Worm (Caenorhabditis elegans) whole organism, L1 larva: ENCODE measurements around the gene enpp-1.

Experiments used
- C16A3.4 ChIP-seq: fragments of 150-350 bp; optimal IDR thresholded peaks from 2 replicates; lab custom pipeline; 2014; ENCODE audit warnings: missing biosample characterization, missing genetic modification characterization
- C34B4.2 ChIP-seq: sonication (generic microtip); optimal IDR thresholded peaks from 2 replicates; lab custom pipeline; 2017; ENCODE audit warnings: mild to moderate bottlenecking, missing genetic modification characterization, missing compliant biosample characterization
- F16B12.6 ChIP-seq: fragments of 150-350 bp; optimal IDR thresholded peaks from 2 replicates; lab custom pipeline; 2014; ENCODE audit warnings: missing biosample characterization, missing genetic modification characterization
- Y116A8C.19 ChIP-seq: sonication (generic microtip); optimal IDR thresholded peaks from 2 replicates; lab custom pipeline; 2016; ENCODE audit warnings: missing compliant biosample characterization, missing genetic modification characterization, borderline replicate concordance
- aha-1 ChIP-seq: fragments of 150-350 bp; optimal IDR thresholded peaks from 2 replicates; lab custom pipeline; 2014; ENCODE audit warnings: missing biosample characterization, missing genetic modification characterization
- ama-1 ChIP-seq: fragments of 150-350 bp; optimal IDR thresholded peaks from 2 replicates; lab custom pipeline; 2014
- blmp-1 ChIP-seq: fragments of 150-350 bp; optimal IDR thresholded peaks from 2 replicates; lab custom pipeline; 2014; ENCODE audit warnings: missing biosample characterization, missing genetic modification characterization
- ceh-63 ChIP-seq: fragments of 200-800 bp; sonication (Bioruptor generic); optimal IDR thresholded peaks from 2 replicates; lab custom pipeline; 2018; ENCODE audit warnings: mild to moderate bottlenecking, missing genetic modification characterization, missing compliant biosample characterization
- ceh-82 ChIP-seq, 3 experiments: fragments of 150-350 bp in 1 of 3; sonication (generic microtip) in 2 of 3; optimal IDR thresholded peaks; 2 replicates each; lab custom pipeline; 2014 to 2017; ENCODE audit warnings: missing biosample characterization in 3 of 3, missing genetic modification characterization in 3 of 3
- dpl-1 ChIP-seq, 3 experiments: fragments of 150-350 bp in 2 of 3; sonication (generic microtip) in 1 of 3; optimal IDR thresholded peaks; 2 replicates each; lab custom pipeline; 2014 to 2017; ENCODE audit warnings: missing biosample characterization in 3 of 3, missing genetic modification characterization in 3 of 3, missing genetic modification reagents in 3 of 3
- efl-3 ChIP-seq: fragments of 200-800 bp; sonication (Bioruptor generic); optimal IDR thresholded peaks from 2 replicates; lab custom pipeline; 2018; ENCODE audit warnings: mild to moderate bottlenecking, missing genetic modification characterization, missing compliant biosample characterization
- egl-27 ChIP-seq, 2 experiments: fragments of 150-350 bp in 1 of 2; sonication (generic microtip); optimal IDR thresholded peaks; 3 replicates each; lab custom pipeline; 2017 to 2018; ENCODE audit warnings: missing biosample characterization in 2 of 2, missing genetic modification characterization in 2 of 2, missing genetic modification reagents in 2 of 2
- elt-3 ChIP-seq, 6 experiments: fragments of 150-350 bp in 1 of 6; sonication (generic microtip); optimal IDR thresholded peaks; 2 replicates each; lab custom pipeline; 2017 to 2018; ENCODE audit warnings: missing biosample characterization in 6 of 6, missing genetic modification characterization in 6 of 6, inconsistent platforms in 1 of 6
- fkh-10 ChIP-seq: sonication (generic microtip); optimal IDR thresholded peaks from 2 replicates; lab custom pipeline; 2017; ENCODE audit warnings: missing biosample characterization, missing genetic modification reagents, missing genetic modification characterization
- fkh-4 ChIP-seq: sonication (generic microtip); optimal IDR thresholded peaks from 2 replicates; lab custom pipeline; 2016; ENCODE audit warnings: missing compliant biosample characterization, missing genetic modification characterization, borderline replicate concordance
- fos-1 ChIP-seq: fragments of 150-350 bp; optimal IDR thresholded peaks from 2 replicates; lab custom pipeline; 2014; ENCODE audit warnings: missing biosample characterization, missing genetic modification characterization
- irx-1 ChIP-seq: sonication (generic microtip); optimal IDR thresholded peaks from 2 replicates; lab custom pipeline; 2016; ENCODE audit warnings: missing genetic modification characterization, missing compliant biosample characterization
- jun-1 ChIP-seq: fragments of 150-350 bp; optimal IDR thresholded peaks from 2 replicates; lab custom pipeline; 2014; ENCODE audit warnings: missing biosample characterization, missing genetic modification reagents, missing genetic modification characterization
- lin-13 ChIP-seq: fragments of 150-350 bp; optimal IDR thresholded peaks from 2 replicates; lab custom pipeline; 2014; ENCODE audit warnings: missing biosample characterization, missing genetic modification reagents, missing genetic modification characterization
- lin-35 ChIP-seq, 2 experiments: fragments of 150-350 bp; optimal IDR thresholded peaks; 2 replicates each; lab custom pipeline; 2014; ENCODE audit warnings: missing biosample characterization in 2 of 2, missing genetic modification characterization in 2 of 2, missing genetic modification reagents in 2 of 2
- lin-39 ChIP-seq: fragments of 150-350 bp; optimal IDR thresholded peaks from 2 replicates; lab custom pipeline; 2014; ENCODE audit warnings: missing biosample characterization, missing genetic modification reagents, missing genetic modification characterization
- lsy-2 ChIP-seq, 2 experiments: fragments of 150-350 bp; optimal IDR thresholded peaks; 2 replicates each; lab custom pipeline; 2014; ENCODE audit warnings: missing biosample characterization in 2 of 2, missing genetic modification characterization in 2 of 2
- mdl-1 ChIP-seq, 2 experiments: fragments of 150-350 bp; optimal IDR thresholded peaks; 2 replicates each; lab custom pipeline; 2014 to 2017; ENCODE audit warnings: missing biosample characterization in 2 of 2, missing genetic modification characterization in 2 of 2, inconsistent platforms in 1 of 2
- mep-1 ChIP-seq: fragments of 150-350 bp; optimal IDR thresholded peaks from 2 replicates; lab custom pipeline; 2014; ENCODE audit warnings: missing biosample characterization, missing genetic modification characterization
- nhr-237 ChIP-seq: fragments of 150-350 bp; optimal IDR thresholded peaks from 2 replicates; lab custom pipeline; 2014; ENCODE audit warnings: missing biosample characterization, missing genetic modification characterization
- nhr-28 ChIP-seq: fragments of 150-350 bp; optimal IDR thresholded peaks from 2 replicates; lab custom pipeline; 2014; ENCODE audit warnings: missing biosample characterization, missing genetic modification characterization
- nhr-47 ChIP-seq: sonication (generic microtip); optimal IDR thresholded peaks from 2 replicates; lab custom pipeline; 2016; ENCODE audit warnings: mild to moderate bottlenecking, missing genetic modification characterization, moderate library complexity, missing compliant biosample characterization
- nhr-71 ChIP-seq: sonication (generic microtip); optimal IDR thresholded peaks from 2 replicates; lab custom pipeline; 2016; ENCODE audit warnings: mild to moderate bottlenecking, missing genetic modification characterization, moderate library complexity, missing compliant biosample characterization
- nhr-77 ChIP-seq: fragments of 150-350 bp; optimal IDR thresholded peaks from 2 replicates; lab custom pipeline; 2014; ENCODE audit warnings: missing biosample characterization, missing genetic modification characterization
- nhr-84 ChIP-seq: sonication (generic microtip); optimal IDR thresholded peaks from 2 replicates; lab custom pipeline; 2017; ENCODE audit warnings: missing biosample characterization, missing genetic modification characterization
- nhr-85 ChIP-seq: sonication (generic microtip); peaks from one replicate; lab custom pipeline; 2016; ENCODE audit warnings: missing genetic modification characterization, inconsistent platforms, missing compliant biosample characterization
- pag-3 ChIP-seq: sonication (generic microtip); optimal IDR thresholded peaks from 2 replicates; lab custom pipeline; 2017; ENCODE audit warnings: missing genetic modification characterization, mild to moderate bottlenecking, missing compliant biosample characterization, antibody characterized with exemption, borderline replicate concordance; ENCODE audit not compliant: insufficient read depth
- pax-3 ChIP-seq: fragments of 200-800 bp; sonication (Bioruptor generic); optimal IDR thresholded peaks from 2 replicates; lab custom pipeline; 2018; ENCODE audit warnings: mild to moderate bottlenecking, missing genetic modification characterization, moderate library complexity, missing compliant biosample characterization
- rnt-1 ChIP-seq: sonication (generic microtip); optimal IDR thresholded peaks from 2 replicates; lab custom pipeline; 2016; ENCODE audit warnings: mild to moderate bottlenecking, missing genetic modification characterization, moderate library complexity, missing compliant biosample characterization
- snpc-4 ChIP-seq: fragments of 150-350 bp; optimal IDR thresholded peaks from 2 replicates; lab custom pipeline; 2014; ENCODE audit warnings: missing biosample characterization, missing genetic modification characterization
- sptf-1 ChIP-seq: fragments of 150-350 bp; optimal IDR thresholded peaks from 2 replicates; lab custom pipeline; 2014; ENCODE audit warnings: missing biosample characterization, missing genetic modification characterization
- swsn-7 ChIP-seq: sonication (generic microtip); optimal IDR thresholded peaks from 2 replicates; lab custom pipeline; 2016; ENCODE audit warnings: missing genetic modification characterization, missing compliant biosample characterization
- tbx-2 ChIP-seq: sonication (generic microtip); optimal IDR thresholded peaks from 2 replicates; lab custom pipeline; 2016; ENCODE audit warnings: missing genetic modification characterization, missing compliant biosample characterization
- tlp-1 ChIP-seq: fragments of 150-350 bp; optimal IDR thresholded peaks from 2 replicates; lab custom pipeline; 2014; ENCODE audit warnings: missing biosample characterization, missing genetic modification characterization
- unc-98 ChIP-seq: fragments of 200-800 bp; sonication (Bioruptor generic); IDR thresholded peaks from 2 replicates; pipeline ENCODE4 v1.3.6; 2022; ENCODE audit warnings: missing genetic modification characterization, missing compliant biosample characterization
- vab-15 ChIP-seq: sonication (generic microtip); optimal IDR thresholded peaks from 2 replicates; lab custom pipeline; 2017; ENCODE audit warnings: missing genotype, mild to moderate bottlenecking, missing genetic modification characterization, missing compliant biosample characterization
- xbp-1 ChIP-seq: sonication (generic microtip); optimal IDR thresholded peaks from 2 replicates; lab custom pipeline; 2016; ENCODE audit warnings: missing genetic modification characterization, missing compliant biosample characterization
- zag-1 ChIP-seq: fragments of 150-350 bp; optimal IDR thresholded peaks from 2 replicates; lab custom pipeline; 2014; ENCODE audit warnings: missing biosample characterization, missing genetic modification characterization
- ztf-4 ChIP-seq: fragments of 150-350 bp; optimal IDR thresholded peaks from 2 replicates; lab custom pipeline; 2014; ENCODE audit warnings: missing biosample characterization, missing genetic modification characterization

Gene enpp-1

DNA sequence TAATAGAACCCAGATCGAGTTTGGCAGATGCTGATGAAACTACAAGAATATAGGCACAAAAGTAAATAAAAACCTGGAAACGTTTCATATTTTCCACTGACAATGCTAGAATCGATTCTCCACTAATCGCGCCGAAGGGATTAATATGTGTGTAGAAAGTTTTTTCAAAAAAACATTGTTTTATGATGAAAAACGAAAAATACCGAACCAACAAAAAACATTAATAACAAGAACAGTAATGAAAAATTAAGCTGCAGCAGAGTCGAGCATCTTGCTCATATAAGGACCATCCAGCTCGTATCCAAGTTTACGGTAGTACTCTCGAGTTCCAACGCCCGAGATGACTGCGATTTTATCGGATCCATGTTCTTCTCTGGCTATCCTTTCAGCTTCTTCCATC lies 48.1 kb downstream of the enpp-1 start, which contains the start of gene clec-224:
Gene clec-224, minus strand, starts transcription at position 101 of the 400 bp plus-strand sequence.
- TF ChIP-seq fkh-4 (tag; lab: Kevin White, UChicago) (no peak), elt-3 (tag; optimal IDR thresholded peaks at IDR 0.05; lab: Kevin White, UChicago) (no peak), irx-1 (tag; lab: Kevin White, UChicago) (no peak), ztf-4 (tag; lab: Kevin White, UChicago) (no peak), ceh-82 (tag; optimal IDR thresholded peaks at IDR 0.05; lab: Kevin White, UChicago) (no peak)

DNA sequence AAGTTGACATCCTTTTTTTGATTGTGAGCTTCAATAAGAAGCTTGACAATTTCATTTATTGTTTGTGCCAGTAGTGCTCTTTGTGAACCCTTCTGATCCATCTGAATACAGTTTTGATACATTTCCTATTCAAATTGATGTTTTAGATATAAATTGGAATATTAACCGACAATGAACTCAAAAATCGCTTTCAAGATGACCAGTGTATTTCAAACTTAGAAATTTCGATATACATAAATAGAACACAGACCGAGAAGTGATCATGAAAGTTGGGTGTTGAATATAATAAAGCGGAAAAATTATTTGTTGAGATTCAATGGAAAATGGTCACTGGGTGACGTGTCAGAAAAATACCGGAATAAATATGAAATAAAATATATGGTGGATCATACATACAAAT lies 50.1 kb downstream of the enpp-1 start, which contains the start of gene elpc-3:
Gene elpc-3, minus strand, starts transcription at position 101 of the 400 bp plus-strand sequence.
- TF ChIP-seq fkh-4 (tag; lab: Kevin White, UChicago) (no peak), snpc-4 (no peak), nhr-77 (tag; lab: Kevin White, UChicago) (no peak), fkh-10 (no peak), tlp-1 (no peak), C16A3.4 (tag; lab: Kevin White, UChicago) (no peak), unc-98 (GFP tag; lab: Robert Waterston, UW) (no peak), rnt-1 (tag; lab: Kevin White, UChicago) (no peak)

- TF ChIP-seq mep-1 (tag; lab: Kevin White, UChicago) (no peak), pag-3 (tag; lab: Kevin White, UChicago) (no peak), nhr-85 (tag; lab: Kevin White, UChicago) (peak; percentile 5)
Measured at ce11 chrV:12183854-12184253, 52.6 kb downstream of the enpp-1 start, which contains the start of gene usip-1. usip-1 (minus strand) TSS chrV:12184194.

DNA sequence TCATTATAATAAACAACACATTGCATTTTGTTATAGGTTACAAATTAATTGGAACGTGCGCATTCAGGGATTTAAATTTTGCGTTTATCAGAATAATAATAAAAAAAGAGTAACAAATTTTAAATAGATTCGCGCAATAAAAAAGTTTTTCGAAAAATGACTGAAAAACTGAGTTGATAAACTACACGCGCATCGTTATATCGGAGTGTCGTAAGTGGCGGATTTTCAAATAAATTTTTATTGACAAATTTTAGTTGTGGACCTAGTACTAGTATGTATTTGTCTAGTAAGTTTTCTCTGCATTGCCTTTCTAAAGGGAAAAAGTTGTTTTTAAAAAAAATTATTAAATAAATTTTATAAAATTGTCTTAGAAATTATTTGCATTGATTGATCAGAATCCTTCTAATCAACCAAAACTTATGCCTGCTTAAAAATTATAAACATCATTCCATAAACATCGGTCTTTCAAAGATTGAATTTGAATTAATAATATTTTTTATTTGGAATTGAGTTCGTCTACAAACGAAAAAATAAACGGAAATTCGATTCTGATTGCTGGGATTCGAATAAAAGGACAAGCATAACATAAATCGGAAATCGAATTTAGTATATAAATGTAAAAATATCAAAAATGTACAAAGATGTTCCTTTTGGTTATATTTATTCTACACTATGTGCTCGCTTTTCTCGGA lies 53.2 kb downstream of the enpp-1 start, which contains the start of gene srd-4:
Gene srd-4, plus strand, starts transcription at position 642 of the 692 bp plus-strand sequence.
- TF ChIP-seq fkh-10 (no peak), lin-35 (GFP tag; optimal IDR thresholded peaks at IDR 0.05; lab: Kevin White, UChicago) (peak; percentile 91 to 96), C34B4.2 (tag; lab: Kevin White, UChicago) (no peak), aha-1 (tag; lab: Kevin White, UChicago) (no peak), lsy-2 (tag; optimal IDR thresholded peaks at IDR 0.05; lab: Kevin White, UChicago) (peak; percentile 59 to 79), tbx-2 (tag; lab: Kevin White, UChicago) (peak; percentile 39), Y116A8C.19 (tag; lab: Kevin White, UChicago) (no peak), egl-27 (tag; optimal IDR thresholded peaks at IDR 0.05; lab: Kevin White, UChicago) (no peak), fos-1 (no peak), dpl-1 (GFP tag; optimal IDR thresholded peaks at IDR 0.05; lab: Kevin White, UChicago) (peak; percentile 87 to 94 (median 92)), swsn-7 (tag; lab: Kevin White, UChicago) (peak; percentile 25), ceh-63 (GFP tag; lab: Kevin White, UChicago) (no peak), blmp-1 (tag; lab: Kevin White, UChicago) (peak; percentile 30), nhr-71 (tag; lab: Kevin White, UChicago) (peak; percentile 60), nhr-237 (tag; lab: Kevin White, UChicago) (no peak), F16B12.6 (peak; percentile 25), fkh-4 (tag; lab: Kevin White, UChicago) (no peak), sptf-1 (no peak), jun-1 (tag; lab: Kevin White, UChicago) (no peak), nhr-28 (no peak), xbp-1 (tag; lab: Kevin White, UChicago) (peak; percentile 50), lin-39 (tag; lab: Kevin White, UChicago) (no peak), nhr-84 (tag; lab: Kevin White, UChicago) (no peak), nhr-47 (tag; lab: Kevin White, UChicago) (peak; percentile 53), unc-98 (GFP tag; lab: Robert Waterston, UW) (no peak), ama-1 (no peak), zag-1 (no peak), lin-13 (no peak), mep-1 (tag; lab: Kevin White, UChicago) (no peak), efl-3 (GFP tag; lab: Kevin White, UChicago) (no peak), pax-3 (tag; lab: Kevin White, UChicago) (no peak), rnt-1 (tag; lab: Kevin White, UChicago) (peak; percentile 27), vab-15 (tag; lab: Kevin White, UChicago) (no peak), elt-3 (tag; optimal IDR thresholded peaks at IDR 0.05; lab: Kevin White, UChicago) (no peak), C16A3.4 (tag; lab: Kevin White, UChicago) (peak; percentile 7), nhr-77 (tag; lab: Kevin White, UChicago) (no peak), mdl-1 (tag; optimal IDR thresholded peaks at IDR 0.05; lab: Kevin White, UChicago) (no peak)
